Worm (Caenorhabditis elegans) whole organism, L1 larva: ENCODE measurements around the gene F42F12.4.

Source experiments
- C04F5.9 ChIP-seq: sonication (generic microtip); optimal IDR thresholded peaks from 2 replicates; lab custom pipeline; 2016; ENCODE audit warnings: missing genetic modification characterization, missing compliant biosample characterization
- C16A3.4 ChIP-seq: fragments of 150-350 bp; optimal IDR thresholded peaks from 2 replicates; lab custom pipeline; 2014; ENCODE audit warnings: missing biosample characterization, missing genetic modification characterization
- F16B12.6 ChIP-seq: fragments of 150-350 bp; optimal IDR thresholded peaks from 2 replicates; lab custom pipeline; 2014; ENCODE audit warnings: missing biosample characterization, missing genetic modification characterization
- aha-1 ChIP-seq: fragments of 150-350 bp; optimal IDR thresholded peaks from 2 replicates; lab custom pipeline; 2014; ENCODE audit warnings: missing biosample characterization, missing genetic modification characterization
- alr-1 ChIP-seq: fragments of 200-800 bp; sonication (Bioruptor generic); optimal IDR thresholded peaks from 2 replicates; lab custom pipeline; 2018; ENCODE audit warnings: borderline replicate concordance, mild to moderate bottlenecking, missing genetic modification characterization, missing compliant biosample characterization
- aly-2 ChIP-seq: fragments of 150-350 bp; optimal IDR thresholded peaks from 2 replicates; lab custom pipeline; 2014; ENCODE audit warnings: missing biosample characterization, missing genetic modification characterization
- ama-1 ChIP-seq: fragments of 150-350 bp; optimal IDR thresholded peaks from 2 replicates; lab custom pipeline; 2014
- ceh-63 ChIP-seq: fragments of 200-800 bp; sonication (Bioruptor generic); optimal IDR thresholded peaks from 2 replicates; lab custom pipeline; 2018; ENCODE audit warnings: mild to moderate bottlenecking, missing genetic modification characterization, missing compliant biosample characterization
- ceh-8 ChIP-seq: fragments of 200-800 bp; sonication (Bioruptor generic); optimal IDR thresholded peaks from 2 replicates; lab custom pipeline; 2018; ENCODE audit warnings: mild to moderate bottlenecking, missing genetic modification characterization, moderate library complexity, missing compliant biosample characterization
- ceh-82 ChIP-seq, 3 experiments: fragments of 150-350 bp in 1 of 3; sonication (generic microtip) in 2 of 3; optimal IDR thresholded peaks; 2 replicates each; lab custom pipeline; 2014 to 2017; ENCODE audit warnings: missing biosample characterization in 3 of 3, missing genetic modification characterization in 3 of 3
- ceh-90 ChIP-seq: sonication (generic microtip); optimal IDR thresholded peaks from 2 replicates; lab custom pipeline; 2016; ENCODE audit warnings: missing genetic modification characterization, missing compliant biosample characterization
- egl-27 ChIP-seq, 2 experiments: fragments of 150-350 bp in 1 of 2; sonication (generic microtip); optimal IDR thresholded peaks; 3 replicates each; lab custom pipeline; 2017 to 2018; ENCODE audit warnings: missing biosample characterization in 2 of 2, missing genetic modification characterization in 2 of 2, missing genetic modification reagents in 2 of 2
- elt-2 ChIP-seq: sonication (generic microtip); optimal IDR thresholded peaks from 2 replicates; lab custom pipeline; 2016; ENCODE audit warnings: missing genetic modification characterization, mild to moderate bottlenecking, inconsistent platforms, missing compliant biosample characterization, missing genetic modification reagents
- elt-3 ChIP-seq, 6 experiments: fragments of 150-350 bp in 1 of 6; sonication (generic microtip); optimal IDR thresholded peaks; 2 replicates each; lab custom pipeline; 2017 to 2018; ENCODE audit warnings: missing biosample characterization in 6 of 6, missing genetic modification characterization in 6 of 6, inconsistent platforms in 1 of 6
- ets-5 ChIP-seq: fragments of 200-800 bp; sonication (Bioruptor generic); IDR thresholded peaks from 2 replicates; pipeline ENCODE4 v1.3.6; 2022; ENCODE audit warnings: missing genetic modification characterization, missing compliant biosample characterization
- fkh-10 ChIP-seq: sonication (generic microtip); optimal IDR thresholded peaks from 2 replicates; lab custom pipeline; 2017; ENCODE audit warnings: missing biosample characterization, missing genetic modification reagents, missing genetic modification characterization
- fkh-4 ChIP-seq: sonication (generic microtip); optimal IDR thresholded peaks from 2 replicates; lab custom pipeline; 2016; ENCODE audit warnings: missing compliant biosample characterization, missing genetic modification characterization, borderline replicate concordance
- fkh-8 ChIP-seq: sonication (generic microtip); optimal IDR thresholded peaks from 2 replicates; lab custom pipeline; 2016; ENCODE audit warnings: mild to moderate bottlenecking, missing genetic modification characterization, missing compliant biosample characterization
- grh-1 ChIP-seq: fragments of 200-800 bp; sonication (Bioruptor generic); IDR thresholded peaks from 2 replicates; pipeline ENCODE4 v1.3.6; 2022; ENCODE audit warnings: missing genetic modification reagents, missing genetic modification characterization, missing compliant biosample characterization
- hlh-4 ChIP-seq: sonication (generic microtip); optimal IDR thresholded peaks from 2 replicates; lab custom pipeline; 2016; ENCODE audit warnings: mild to moderate bottlenecking, missing genetic modification characterization, missing compliant biosample characterization
- hpl-2 ChIP-seq: fragments of 150-350 bp; optimal IDR thresholded peaks from 2 replicates; lab custom pipeline; 2014; ENCODE audit warnings: missing biosample characterization, missing genetic modification reagents, missing genetic modification characterization
- lin-14 ChIP-seq: fragments of 200-800 bp; sonication (Bioruptor generic); optimal IDR thresholded peaks from 2 replicates; lab custom pipeline; 2018; ENCODE audit warnings: mild to moderate bottlenecking, missing genetic modification characterization, moderate library complexity, missing compliant biosample characterization
- lin-15B ChIP-seq: fragments of 150-350 bp; sonication (generic microtip); optimal IDR thresholded peaks from 3 replicates; lab custom pipeline; 2014; ENCODE audit warnings: missing biosample characterization, missing genetic modification characterization
- lin-35 ChIP-seq, 2 experiments: fragments of 150-350 bp; optimal IDR thresholded peaks; 2 replicates each; lab custom pipeline; 2014; ENCODE audit warnings: missing biosample characterization in 2 of 2, missing genetic modification characterization in 2 of 2, missing genetic modification reagents in 2 of 2
- lin-39 ChIP-seq: fragments of 150-350 bp; optimal IDR thresholded peaks from 2 replicates; lab custom pipeline; 2014; ENCODE audit warnings: missing biosample characterization, missing genetic modification reagents, missing genetic modification characterization
- lir-3 ChIP-seq: sonication (generic microtip); optimal IDR thresholded peaks from 2 replicates; lab custom pipeline; 2016; ENCODE audit warnings: mild to moderate bottlenecking, missing genetic modification characterization, moderate library complexity, missing compliant biosample characterization; ENCODE audit not compliant: poor library complexity
- mab-9 ChIP-seq: fragments of 200-800 bp; sonication (Bioruptor generic); IDR thresholded peaks from 2 replicates; pipeline ENCODE4 v1.3.6; 2022; ENCODE audit warnings: missing genetic modification reagents, missing genetic modification characterization, missing compliant biosample characterization
- mep-1 ChIP-seq: fragments of 150-350 bp; optimal IDR thresholded peaks from 2 replicates; lab custom pipeline; 2014; ENCODE audit warnings: missing biosample characterization, missing genetic modification characterization
- nhr-12 ChIP-seq: sonication (generic microtip); optimal IDR thresholded peaks from 2 replicates; lab custom pipeline; 2017; ENCODE audit warnings: missing biosample characterization, missing genetic modification characterization
- nhr-20 ChIP-seq: sonication (generic microtip); optimal IDR thresholded peaks from 2 replicates; lab custom pipeline; 2016; ENCODE audit warnings: mild to moderate bottlenecking, missing genetic modification characterization, missing compliant biosample characterization
- nhr-237 ChIP-seq: fragments of 150-350 bp; optimal IDR thresholded peaks from 2 replicates; lab custom pipeline; 2014; ENCODE audit warnings: missing biosample characterization, missing genetic modification characterization
- nhr-28 ChIP-seq: fragments of 150-350 bp; optimal IDR thresholded peaks from 2 replicates; lab custom pipeline; 2014; ENCODE audit warnings: missing biosample characterization, missing genetic modification characterization
- nhr-47 ChIP-seq: sonication (generic microtip); optimal IDR thresholded peaks from 2 replicates; lab custom pipeline; 2016; ENCODE audit warnings: mild to moderate bottlenecking, missing genetic modification characterization, moderate library complexity, missing compliant biosample characterization
- nhr-71 ChIP-seq: sonication (generic microtip); optimal IDR thresholded peaks from 2 replicates; lab custom pipeline; 2016; ENCODE audit warnings: mild to moderate bottlenecking, missing genetic modification characterization, moderate library complexity, missing compliant biosample characterization
- nhr-77 ChIP-seq: fragments of 150-350 bp; optimal IDR thresholded peaks from 2 replicates; lab custom pipeline; 2014; ENCODE audit warnings: missing biosample characterization, missing genetic modification characterization
- nhr-85 ChIP-seq: sonication (generic microtip); peaks from one replicate; lab custom pipeline; 2016; ENCODE audit warnings: missing genetic modification characterization, inconsistent platforms, missing compliant biosample characterization
- nhr-90 ChIP-seq: sonication (generic microtip); optimal IDR thresholded peaks from 2 replicates; lab custom pipeline; 2016; ENCODE audit warnings: mild to moderate bottlenecking, missing genetic modification characterization, missing compliant biosample characterization; ENCODE audit not compliant: poor library complexity
- pag-3 ChIP-seq: sonication (generic microtip); optimal IDR thresholded peaks from 2 replicates; lab custom pipeline; 2017; ENCODE audit warnings: missing genetic modification characterization, mild to moderate bottlenecking, missing compliant biosample characterization, antibody characterized with exemption, borderline replicate concordance; ENCODE audit not compliant: insufficient read depth
- rnt-1 ChIP-seq: sonication (generic microtip); optimal IDR thresholded peaks from 2 replicates; lab custom pipeline; 2016; ENCODE audit warnings: mild to moderate bottlenecking, missing genetic modification characterization, moderate library complexity, missing compliant biosample characterization
- sox-4 ChIP-seq: sonication (generic microtip); optimal IDR thresholded peaks from 2 replicates; lab custom pipeline; 2016; ENCODE audit warnings: missing genetic modification characterization, missing compliant biosample characterization
- swsn-7 ChIP-seq: sonication (generic microtip); optimal IDR thresholded peaks from 2 replicates; lab custom pipeline; 2016; ENCODE audit warnings: missing genetic modification characterization, missing compliant biosample characterization
- tbx-2 ChIP-seq: sonication (generic microtip); optimal IDR thresholded peaks from 2 replicates; lab custom pipeline; 2016; ENCODE audit warnings: missing genetic modification characterization, missing compliant biosample characterization
- tlp-1 ChIP-seq: fragments of 150-350 bp; optimal IDR thresholded peaks from 2 replicates; lab custom pipeline; 2014; ENCODE audit warnings: missing biosample characterization, missing genetic modification characterization
- unc-130 ChIP-seq: fragments of 150-350 bp; optimal IDR thresholded peaks from 2 replicates; lab custom pipeline; 2017; ENCODE audit warnings: missing biosample characterization, missing genetic modification characterization, inconsistent platforms
- unc-30 ChIP-seq: sonication (generic microtip); optimal IDR thresholded peaks from 2 replicates; lab custom pipeline; 2017; ENCODE audit warnings: missing biosample characterization, missing genetic modification characterization
- unc-62 ChIP-seq: fragments of 150-350 bp; optimal IDR thresholded peaks from 2 replicates; lab custom pipeline; 2014; ENCODE audit warnings: missing biosample characterization, missing genetic modification reagents, missing genetic modification characterization
- unc-98 ChIP-seq: fragments of 200-800 bp; sonication (Bioruptor generic); IDR thresholded peaks from 2 replicates; pipeline ENCODE4 v1.3.6; 2022; ENCODE audit warnings: missing genetic modification characterization, missing compliant biosample characterization
- zip-4 ChIP-seq: fragments of 200-800 bp; sonication (Bioruptor generic); optimal IDR thresholded peaks from 2 replicates; lab custom pipeline; 2018; ENCODE audit warnings: mild to moderate bottlenecking, missing genetic modification characterization, moderate library complexity, missing compliant biosample characterization

F42F12.4 gene

DNA sequence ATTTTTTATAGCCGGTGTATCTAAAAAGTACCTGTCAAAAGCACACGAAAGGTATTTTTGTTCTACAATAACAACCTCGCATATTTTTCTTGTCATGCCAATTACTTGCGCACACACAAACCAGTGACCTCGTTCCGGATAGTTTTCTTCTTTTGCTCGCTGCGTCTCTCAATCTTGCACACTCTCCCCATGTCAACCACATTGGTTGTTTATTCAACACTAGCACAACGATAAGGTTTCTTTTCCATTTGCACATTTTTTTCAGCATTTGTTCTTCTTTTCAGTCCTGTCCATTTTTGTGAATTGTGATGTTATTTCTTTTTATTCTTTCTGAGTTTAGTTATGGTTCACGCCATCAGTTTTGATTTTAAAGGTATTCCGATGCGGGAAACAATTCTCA, 2.5 kb downstream of the F42F12.4 start, which contains the start of gene F42F12.3:
TSS of gene F42F12.3 (plus strand) at position 372 of the 400 bp plus-strand sequence.
- TF ChIP-seq lin-14 (GFP tag; lab: Kevin White, UChicago): peak; percentile 28
- no peak for TF ChIP-seq ceh-63 (GFP tag; lab: Kevin White, UChicago)

DNA sequence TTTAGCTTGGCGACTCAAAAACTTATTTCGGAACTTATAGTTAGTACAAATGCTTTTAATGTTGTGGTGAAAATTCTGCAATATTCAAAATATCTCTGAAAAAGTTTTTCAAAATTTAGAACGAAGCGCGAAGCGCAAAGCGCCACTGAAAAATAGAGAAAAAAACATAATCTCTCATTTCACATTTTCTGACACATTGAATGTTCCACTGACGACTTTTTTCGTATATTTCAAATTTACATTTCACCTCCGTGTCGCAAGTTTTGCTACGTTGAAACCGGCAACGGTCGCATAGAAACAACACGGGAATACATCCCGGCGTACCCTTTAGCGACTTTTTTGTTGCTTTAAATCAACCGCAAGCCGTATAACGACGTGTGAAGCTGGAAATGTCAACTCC, 4.4 kb downstream of the F42F12.4 start, which contains the start of gene F42F12.14:
TSS of gene F42F12.14 (plus strand) at position 301 of the 400 bp plus-strand sequence.
- TF ChIP-seq lin-15B: no peak
- no peak for TF ChIP-seq unc-62 (GFP tag; lab: Kevin White, UChicago)
- no peak for TF ChIP-seq ceh-8 (GFP tag; lab: Kevin White, UChicago)
- no peak for TF ChIP-seq fkh-4 (tag; lab: Kevin White, UChicago)
- no peak for TF ChIP-seq grh-1 (GFP tag; lab: Robert Waterston, UW)
- no peak for TF ChIP-seq fkh-8 (tag; lab: Kevin White, UChicago)
- TF ChIP-seq unc-30 (tag; lab: Kevin White, UChicago): no peak
- TF ChIP-seq nhr-12 (tag; lab: Kevin White, UChicago): no peak
- no peak for TF ChIP-seq nhr-47 (tag; lab: Kevin White, UChicago)
- TF ChIP-seq aly-2 (tag; lab: Kevin White, UChicago): no peak

DNA sequence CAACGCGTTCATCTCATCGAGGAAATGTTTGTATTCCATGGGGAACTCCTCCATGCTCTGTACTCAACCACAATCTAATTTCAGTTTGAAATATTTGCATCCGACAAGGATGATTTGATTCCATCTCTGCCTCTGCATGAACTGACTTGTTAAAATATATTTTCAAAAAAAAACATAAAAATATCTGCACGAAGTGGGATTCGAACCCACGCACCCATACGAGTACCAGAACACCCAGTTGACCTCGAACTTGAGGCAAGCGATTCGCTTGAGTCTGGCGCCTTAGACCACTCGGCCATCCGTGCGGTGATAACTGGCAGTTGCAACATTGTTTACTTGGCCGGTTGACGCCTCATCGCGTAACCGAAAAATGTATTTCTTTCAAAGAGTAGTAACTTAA, 4.9 kb downstream of the F42F12.4 start:
- peak; percentile 6 for TF ChIP-seq tbx-2
- no peak for TF ChIP-seq nhr-28 (tag; lab: Kevin White, UChicago)
- TF ChIP-seq alr-1 (tag; lab: Kevin White, UChicago): no peak
- TF ChIP-seq swsn-7 (tag; lab: Kevin White, UChicago): peak; percentile 22
- TF ChIP-seq hlh-4 (tag; lab: Kevin White, UChicago): no peak
- peak; percentile 57 for TF ChIP-seq nhr-20
- no peak for TF ChIP-seq lin-39 (tag; lab: Kevin White, UChicago)
- no peak for TF ChIP-seq ceh-8 (GFP tag; lab: Kevin White, UChicago)
- TF ChIP-seq nhr-90 (tag; lab: Kevin White, UChicago): peak; percentile 58
- TF ChIP-seq nhr-77: peak; percentile 5
- TF ChIP-seq elt-2 (tag; lab: Kevin White, UChicago): no peak
- TF ChIP-seq nhr-85: peak; percentile 80
- TF ChIP-seq mep-1 (tag; lab: Kevin White, UChicago): peak; percentile 41
- no peak for TF ChIP-seq egl-27 (tag; optimal IDR thresholded peaks at IDR 0.05; lab: Kevin White, UChicago)
- TF ChIP-seq unc-98: no peak
- no peak for TF ChIP-seq aha-1 (tag; lab: Kevin White, UChicago)
- peak; percentile 65 for TF ChIP-seq rnt-1 (tag; lab: Kevin White, UChicago)
- no peak for TF ChIP-seq fkh-8 (tag; lab: Kevin White, UChicago)
- no peak for TF ChIP-seq C04F5.9 (tag; lab: Kevin White, UChicago)
- peak in 1 of 2 experiments; percentile 74 for TF ChIP-seq lin-35 (GFP tag; optimal IDR thresholded peaks at IDR 0.05; lab: Kevin White, UChicago)
- TF ChIP-seq ceh-90 (tag; lab: Kevin White, UChicago): no peak
- no peak for TF ChIP-seq tlp-1
- no peak for TF ChIP-seq mab-9
- no peak for TF ChIP-seq ets-5 (GFP tag; lab: Robert Waterston, UW)
- TF ChIP-seq zip-4 (GFP tag; lab: Kevin White, UChicago): no peak
- no peak for TF ChIP-seq ama-1 (lab: Kevin White, UChicago)
- peak; percentile 63 for TF ChIP-seq C16A3.4 (tag; lab: Kevin White, UChicago)
- TF ChIP-seq nhr-237 (tag; lab: Kevin White, UChicago): no peak
- no peak for TF ChIP-seq unc-30 (tag; lab: Kevin White, UChicago)
- peak in 2 of 3 experiments; percentile 36 to 46 for TF ChIP-seq ceh-82 (tag; optimal IDR thresholded peaks at IDR 0.05; lab: Kevin White, UChicago)
- TF ChIP-seq nhr-71 (tag; lab: Kevin White, UChicago): peak; percentile 54
- peak; percentile 52 for TF ChIP-seq lir-3 (tag; lab: Kevin White, UChicago)
- TF ChIP-seq F16B12.6 (tag; lab: Kevin White, UChicago): no peak
- TF ChIP-seq elt-3 (tag; optimal IDR thresholded peaks at IDR 0.05; lab: Kevin White, UChicago): peak in 2 of 6 experiments; percentile 42 to 54
- no peak for TF ChIP-seq pag-3 (tag; lab: Kevin White, UChicago)
- TF ChIP-seq hpl-2 (GFP tag; lab: Kevin White, UChicago): no peak
- no peak for TF ChIP-seq fkh-10 (GFP tag; lab: Kevin White, UChicago)
- no peak for TF ChIP-seq sox-4 (tag; lab: Kevin White, UChicago)
- no peak for TF ChIP-seq unc-130
